Fruit fly (Drosophila melanogaster): ENCODE results near the gene CG7910.
A peak's percentile ranks its signal among the peaks of the same experiment; 100 is the strongest.

The CG7910 gene

DNA sequence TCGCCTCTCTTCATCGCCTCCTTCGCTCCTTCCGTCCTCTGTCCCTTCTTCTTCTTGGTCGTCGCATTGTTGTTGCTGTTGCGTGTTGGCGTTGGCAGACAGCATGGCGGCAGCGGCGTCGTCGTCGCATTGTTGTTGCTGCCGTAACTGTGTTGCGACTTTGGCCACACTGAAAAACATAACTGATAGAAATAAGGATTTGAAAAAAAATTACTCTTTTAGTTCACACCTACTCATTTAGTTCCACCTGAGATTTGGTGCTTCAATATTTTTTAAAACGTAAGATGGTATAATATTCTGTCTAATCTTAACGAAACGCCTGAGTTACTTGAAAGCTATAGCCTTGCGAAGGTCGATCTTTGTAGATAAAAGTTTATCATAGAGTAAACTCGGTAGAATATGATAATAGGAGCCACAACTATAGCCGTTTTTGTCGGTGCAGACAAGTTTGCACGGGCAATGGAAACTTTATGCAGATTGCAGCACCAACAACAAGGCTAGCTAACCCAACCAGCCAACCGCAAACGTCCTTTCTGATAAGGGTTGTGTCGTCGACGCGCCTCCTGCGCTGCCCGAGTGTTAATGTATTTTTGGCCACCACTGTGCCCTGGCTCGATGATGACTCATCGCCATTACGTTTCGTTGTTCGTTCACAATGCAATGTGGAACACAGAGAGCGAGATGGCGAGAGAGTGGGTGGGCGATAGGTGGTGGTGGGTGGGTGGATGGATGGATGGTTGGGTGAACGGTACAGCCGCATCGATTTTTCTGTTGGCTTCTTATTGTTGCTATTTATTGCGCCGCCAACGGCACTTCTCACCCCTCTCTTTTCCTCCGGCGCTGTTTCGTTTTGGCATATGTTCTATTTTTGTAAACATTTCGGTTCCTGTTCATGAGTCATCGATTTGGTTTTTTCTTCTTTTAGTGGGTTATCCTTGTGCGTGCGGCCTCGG, 26.1 kb downstream of the CG7910 start (continued):
- TF ChIP-seq CG10462 (GFP tag; optimal IDR thresholded peaks at IDR 0.05), result peak; percentile 45
- TF ChIP-seq CG11247 (GFP tag; IDR thresholded peaks at IDR 0.05), result no peak
- TF ChIP-seq CG9437 (GFP tag; optimal IDR thresholded peaks at IDR 0.05), result peak; percentile 83
- TF ChIP-seq tap (tag; optimal IDR thresholded peaks at IDR 0.05), result peak; percentile 39
- TF ChIP-seq B-H2 (GFP tag; optimal IDR thresholded peaks at IDR 0.05), result no peak
- TF ChIP-seq inv (GFP tag; IDR thresholded peaks at IDR 0.05; ENCODE audit: partially characterized antibody), result no peak
- peak; percentile 29 for TF ChIP-seq YL-1 (GFP tag; optimal IDR thresholded peaks at IDR 0.05)
- peak; percentile 68 for TF ChIP-seq cwo (GFP tag; optimal IDR thresholded peaks at IDR 0.05)
- no peak for TF ChIP-seq tna (GFP tag; IDR thresholded peaks at IDR 0.05; ENCODE audit: partially characterized antibody)
- TF ChIP-seq odd (GFP tag; optimal IDR thresholded peaks at IDR 0.05), result peak; percentile 77
- TF ChIP-seq CG4820 (GFP tag; optimal IDR thresholded peaks at IDR 0.05), result peak; percentile 65
- TF ChIP-seq CG43689 (GFP tag; IDR thresholded peaks at IDR 0.05), result no peak
- no peak for TF ChIP-seq hbn (GFP tag; IDR thresholded peaks at IDR 0.05; ENCODE audit: partially characterized antibody)
- TF ChIP-seq cato (GFP tag; optimal IDR thresholded peaks at IDR 0.05; ENCODE audit: borderline replicate concordance), result peak; percentile 53
- TF ChIP-seq Tbp (GFP tag; optimal IDR thresholded peaks at IDR 0.05), result no peak
- TF ChIP-seq Doc3 (GFP tag; IDR thresholded peaks at IDR 0.05; ENCODE audit: partially characterized antibody), result no peak
- peak; percentile 58 for TF ChIP-seq CG12155 (GFP tag; optimal IDR thresholded peaks at IDR 0.05)
- no peak for TF ChIP-seq CG32772 (GFP tag; IDR thresholded peaks at IDR 0.05)
- TF ChIP-seq CG10147 (GFP tag; optimal IDR thresholded peaks at IDR 0.05), result peak; percentile 80
- TF ChIP-seq gcm2 (GFP tag; optimal IDR thresholded peaks at IDR 0.05), result peak; percentile 46
- 0 out of 2 replicates have a peak, but pooled peaks have one; percentile 22 for TF ChIP-seq unc-4 (GFP tag; IDR thresholded peaks at IDR 0.05; ENCODE audit: partially characterized antibody)
- TF ChIP-seq ato (GFP tag; IDR thresholded peaks at IDR 0.05; ENCODE audit: partially characterized antibody), result no peak
- TF ChIP-seq CG10321 (GFP tag; IDR thresholded peaks at IDR 0.05), result peak; percentile 42; the same call in 1 of the 2 replicates
- no peak for TF ChIP-seq sna (GFP tag; IDR thresholded peaks at IDR 0.05; ENCODE audit: partially characterized antibody)
- peak; percentile 48 for TF ChIP-seq ssp (GFP tag; IDR thresholded peaks at IDR 0.05)
- TF ChIP-seq Sox100B (GFP tag; optimal IDR thresholded peaks at IDR 0.05), result peak; percentile 87
- peak; percentile 87 for TF ChIP-seq grau (tag; optimal IDR thresholded peaks at IDR 0.05)
- peak; percentile 66 for TF ChIP-seq Dek (tag; optimal IDR thresholded peaks at IDR 0.05)
- TF ChIP-seq hth (optimal IDR thresholded peaks at IDR 0.05), result no peak
- peak; percentile 89 for TF ChIP-seq CG18599 (GFP tag; optimal IDR thresholded peaks at IDR 0.05)
- peak; percentile 74 for TF ChIP-seq pum (GFP tag; optimal IDR thresholded peaks at IDR 0.05)
- peak; percentile 69 for TF ChIP-seq CG2875 (GFP tag; optimal IDR thresholded peaks at IDR 0.05)
- no peak for TF ChIP-seq sens-2 (GFP tag; IDR thresholded peaks at IDR 0.05)
- peak; percentile 75 to 79 for TF ChIP-seq Pdp1 (GFP tag; optimal IDR thresholded peaks at IDR 0.05)
- TF ChIP-seq Ets97D (GFP tag; optimal IDR thresholded peaks at IDR 0.05), result peak; percentile 52
- no peak for TF ChIP-seq CG1024 (GFP tag; IDR thresholded peaks at IDR 0.05)
- TF ChIP-seq CG11398 (GFP tag; optimal IDR thresholded peaks at IDR 0.05), result peak; percentile 82
- TF ChIP-seq dan (GFP tag; IDR thresholded peaks at IDR 0.05), result no peak
- TF ChIP-seq cg (GFP tag; optimal IDR thresholded peaks at IDR 0.05), result no peak
- TF ChIP-seq vvl (GFP tag; IDR thresholded peaks at IDR 0.05), result peak; percentile 69
- peak; percentile 51; the same call in 1 of the 2 replicates for TF ChIP-seq CG32532 (GFP tag; IDR thresholded peaks at IDR 0.05)
- peak; percentile 66; the same call in 1 of the 3 replicates for TF ChIP-seq z (GFP tag; IDR thresholded peaks at IDR 0.05)
- peak; percentile 82 for TF ChIP-seq az2 (GFP tag; optimal IDR thresholded peaks at IDR 0.05)
- TF ChIP-seq CG15696 (tag; optimal IDR thresholded peaks at IDR 0.05), result peak; percentile 19
- peak; percentile 71 for TF ChIP-seq CG3407 (GFP tag; optimal IDR thresholded peaks at IDR 0.05)
- TF ChIP-seq CG3065 (GFP tag; optimal IDR thresholded peaks at IDR 0.05), result peak; percentile 26
- peak; percentile 76 for TF ChIP-seq CG1529 (GFP tag; optimal IDR thresholded peaks at IDR 0.05)
- peak; percentile 71 for TF ChIP-seq btn (GFP tag; optimal IDR thresholded peaks at IDR 0.05)
